Fruit fly (Drosophila melanogaster) whole organism, embryonic: Measurements from ENCODE around the gene CG13127.

ENCODE experiments used
- Abd-B ChIP-seq: fragments of 200-800 bp; sonication (Bioruptor generic); optimal IDR thresholded peaks from 2 replicates; lab custom pipeline; 2018; ENCODE audit warnings: missing biosample characterization, mild to moderate bottlenecking, missing genetic modification characterization, moderate library complexity
- Aef1 ChIP-seq: fragments of 200-800 bp; sonication (Bioruptor generic); IDR thresholded peaks from 3 replicates; pipeline ENCODE4 v1.3.6; 2022; ENCODE audit warnings: missing biosample characterization, missing genetic modification characterization
- CG10209 ChIP-seq: fragments of 200-800 bp; sonication (Bioruptor generic); optimal IDR thresholded peaks from 3 replicates; lab custom pipeline; 2017; ENCODE audit warnings: missing biosample characterization, mild to moderate bottlenecking, missing genetic modification characterization, missing genetic modification reagents
- CG10959 ChIP-seq: fragments of 200-800 bp; sonication (Bioruptor generic); IDR thresholded peaks from 2 replicates; pipeline ENCODE4 v1.3.6; 2022; ENCODE audit warnings: missing biosample characterization, missing genetic modification characterization
- CG11247 ChIP-seq: fragments of 200-800 bp; sonication (Bioruptor generic); IDR thresholded peaks from 2 replicates; pipeline ENCODE4 v1.3.6; 2022; ENCODE audit warnings: missing biosample characterization, missing genetic modification characterization
- CG13287 ChIP-seq: fragments of 200-800 bp; sonication (Bioruptor generic); IDR thresholded peaks from 2 replicates; pipeline ENCODE4 v1.3.6; 2022; ENCODE audit warnings: missing biosample characterization, missing genetic modification characterization; ENCODE audit not compliant: partially characterized antibody
- CG13424 ChIP-seq: fragments of 200-800 bp; sonication (Bioruptor generic); optimal IDR thresholded peaks from 2 replicates; lab custom pipeline; 2019; ENCODE audit warnings: missing biosample characterization, mild to moderate bottlenecking, missing genetic modification characterization, moderate library complexity
- CG13624 ChIP-seq: fragments of 200-800 bp; sonication (Bioruptor generic); optimal IDR thresholded peaks from 2 replicates; lab custom pipeline; 2016; ENCODE audit warnings: missing biosample characterization, missing genetic modification characterization
- CG17829 ChIP-seq: fragments of 200-800 bp; optimal IDR thresholded peaks from 2 replicates; lab custom pipeline; 2019; ENCODE audit warnings: missing biosample characterization, mild to moderate bottlenecking, missing genetic modification characterization, moderate library complexity
- CG3281 ChIP-seq: fragments of 200-800 bp; sonication (Bioruptor generic); optimal IDR thresholded peaks from 3 replicates; lab custom pipeline; 2017; ENCODE audit warnings: missing biosample characterization, mild to moderate bottlenecking, missing genetic modification characterization
- CG3407 ChIP-seq: fragments of 200-800 bp; sonication (Bioruptor generic); optimal IDR thresholded peaks from 2 replicates; lab custom pipeline; 2018; ENCODE audit warnings: missing biosample characterization, mild to moderate bottlenecking, missing genetic modification characterization
- CG34224 ChIP-seq: fragments of 200-800 bp; sonication (Bioruptor generic); IDR thresholded peaks from 3 replicates; pipeline ENCODE4 v1.3.6; 2022; ENCODE audit warnings: missing biosample characterization, missing genetic modification characterization; ENCODE audit not compliant: partially characterized antibody
- CG3726 ChIP-seq: fragments of 200-800 bp; sonication (Bioruptor generic); IDR thresholded peaks from 3 replicates; pipeline ENCODE4, ENCODE4 v1.3.6; 2022; ENCODE audit warnings: missing biosample characterization, missing genetic modification characterization
- CG4730 ChIP-seq: fragments of 200-800 bp; sonication (Bioruptor generic); IDR thresholded peaks from 2 replicates; pipeline ENCODE4 v1.3.6; 2022; ENCODE audit warnings: missing biosample characterization, missing genetic modification characterization
- CG6654 ChIP-seq: fragments of 200-800 bp; sonication (Bioruptor generic); optimal IDR thresholded peaks from 2 replicates; lab custom pipeline; 2017; ENCODE audit warnings: missing biosample characterization, mild to moderate bottlenecking, missing genetic modification characterization
- CG7786 ChIP-seq: fragments of 200-800 bp; sonication (Bioruptor generic); optimal IDR thresholded peaks from 2 replicates; lab custom pipeline; 2016; ENCODE audit warnings: missing biosample characterization, missing genetic modification characterization
- CG8944 ChIP-seq: fragments of 200-800 bp; sonication (Bioruptor generic); optimal IDR thresholded peaks from 3 replicates; lab custom pipeline; 2016; ENCODE audit warnings: missing biosample characterization, missing genetic modification characterization
- CG9609 ChIP-seq: fragments of 200-800 bp; sonication (Bioruptor generic); optimal IDR thresholded peaks from 3 replicates; lab custom pipeline; 2016; ENCODE audit warnings: missing biosample characterization, missing genetic modification characterization
- CG9727 ChIP-seq: fragments of 200-800 bp; sonication (Bioruptor generic); optimal IDR thresholded peaks from 3 replicates; lab custom pipeline; 2017; ENCODE audit warnings: missing biosample characterization, mild to moderate bottlenecking, missing genetic modification characterization
- D19B ChIP-seq: fragments of 200-800 bp; sonication (Bioruptor generic); optimal IDR thresholded peaks from 2 replicates; lab custom pipeline; 2017; ENCODE audit warnings: missing biosample characterization, mild to moderate bottlenecking, missing genetic modification characterization
- Gsc ChIP-seq: fragments of 200-800 bp; sonication (Bioruptor generic); IDR thresholded peaks from 2 replicates; pipeline ENCODE4 v1.3.6; 2022; ENCODE audit warnings: missing biosample characterization, missing genetic modification characterization
- H15 ChIP-seq: fragments of 200-800 bp; sonication (Bioruptor generic); IDR thresholded peaks from 3 replicates; pipeline ENCODE4 v1.3.6; 2022; ENCODE audit warnings: missing biosample characterization, missing genetic modification characterization
- HmgD ChIP-seq: fragments of 200-800 bp; sonication (Bioruptor generic); optimal IDR thresholded peaks from 3 replicates; lab custom pipeline; 2016; ENCODE audit warnings: missing biosample characterization, missing genetic modification characterization
- Jarid2 ChIP-seq: fragments of 200-800 bp; sonication (Bioruptor generic); optimal IDR thresholded peaks from 3 replicates; lab custom pipeline; 2017; ENCODE audit warnings: mild to moderate bottlenecking, missing biosample characterization, missing genetic modification reagents, missing genetic modification characterization
- Lhr ChIP-seq: fragments of 200-800 bp; sonication (Bioruptor generic); optimal IDR thresholded peaks from 3 replicates; lab custom pipeline; 2017; ENCODE audit warnings: mild to moderate bottlenecking, missing biosample characterization, missing genetic modification reagents, missing genetic modification characterization
- PHDP ChIP-seq: fragments of 200-800 bp; sonication (Bioruptor generic); optimal IDR thresholded peaks from 3 replicates; lab custom pipeline; 2018; ENCODE audit warnings: missing biosample characterization, mild to moderate bottlenecking, missing genetic modification characterization, moderate library complexity
- Rfx ChIP-seq: fragments of 200-800 bp; sonication (Bioruptor generic); IDR thresholded peaks from 2 replicates; pipeline ENCODE4 v1.3.6; 2022; ENCODE audit warnings: missing biosample characterization, missing genetic modification characterization
- Sin3A ChIP-seq: fragments of >200 bp; optimal IDR thresholded peaks from 2 replicates; lab custom pipeline; 2018
- al ChIP-seq: fragments of 200-800 bp; sonication (Bioruptor generic); IDR thresholded peaks from 2 replicates; pipeline ENCODE4 v1.3.6; 2022; ENCODE audit warnings: missing biosample characterization, missing genetic modification characterization
- chif ChIP-seq, 2 experiments: fragments of 200-800 bp; sonication (Bioruptor generic); optimal IDR thresholded peaks; 3 replicates each; lab custom pipeline; 2016; ENCODE audit warnings: missing biosample characterization in 2 of 2, missing genetic modification characterization in 2 of 2
- chn ChIP-seq: fragments of 200-800 bp; sonication (Bioruptor generic); optimal IDR thresholded peaks from 2 replicates; lab custom pipeline; 2016; ENCODE audit warnings: missing biosample characterization, missing genetic modification characterization
- dimm ChIP-seq: fragments of 200-800 bp; sonication (Bioruptor generic); IDR thresholded peaks from 2 replicates; pipeline ENCODE4 v1.3.6; 2022; ENCODE audit warnings: missing biosample characterization, missing genetic modification characterization
- ems ChIP-seq: fragments of 200-800 bp; sonication (Bioruptor generic); optimal IDR thresholded peaks from 3 replicates; lab custom pipeline; 2016; ENCODE audit warnings: missing biosample characterization, missing genetic modification characterization
- eyg ChIP-seq: fragments of 200-800 bp; sonication (Bioruptor generic); optimal IDR thresholded peaks from 3 replicates; lab custom pipeline; 2016; ENCODE audit warnings: missing biosample characterization, missing genetic modification characterization
- fd96Cb ChIP-seq: fragments of 200-800 bp; sonication (Bioruptor generic); optimal IDR thresholded peaks from 2 replicates; lab custom pipeline; 2018; ENCODE audit warnings: missing biosample characterization, mild to moderate bottlenecking, missing genetic modification characterization, moderate library complexity
- ftz-f1 ChIP-seq: fragments of 200-800 bp; sonication (Bioruptor generic); optimal IDR thresholded peaks from 2 replicates; lab custom pipeline; 2016; ENCODE audit warnings: missing biosample characterization, missing genetic modification characterization
- grn ChIP-seq: fragments of 200-800 bp; sonication (Bioruptor generic); optimal IDR thresholded peaks from 3 replicates; lab custom pipeline; 2017; ENCODE audit warnings: missing biosample characterization, missing genetic modification characterization
- hth ChIP-seq: fragments of >200 bp; optimal IDR thresholded peaks from 2 replicates; lab custom pipeline; 2017; ENCODE audit warnings: inconsistent platforms
- klu ChIP-seq: fragments of 200-800 bp; sonication (Bioruptor generic); IDR thresholded peaks from 2 replicates; pipeline ENCODE4 v1.3.6; 2022; ENCODE audit warnings: missing biosample characterization, missing genetic modification characterization
- lilli ChIP-seq: fragments of 200-800 bp; sonication (Bioruptor generic); optimal IDR thresholded peaks from 3 replicates; lab custom pipeline; 2016; ENCODE audit warnings: missing biosample characterization, missing genetic modification characterization
- lmd ChIP-seq: fragments of 200-800 bp; sonication (Bioruptor generic); IDR thresholded peaks from 2 replicates; pipeline ENCODE4 v1.3.6; 2022; ENCODE audit warnings: missing biosample characterization, missing genetic modification characterization
- nerfin-1 ChIP-seq: fragments of 200-800 bp; sonication (Bioruptor generic); optimal IDR thresholded peaks from 3 replicates; lab custom pipeline; 2019; ENCODE audit warnings: missing biosample characterization, mild to moderate bottlenecking, missing genetic modification characterization, moderate library complexity
- nmo ChIP-seq: fragments of 200-800 bp; sonication (Bioruptor generic); optimal IDR thresholded peaks from 2 replicates; lab custom pipeline; 2018; ENCODE audit warnings: missing biosample characterization, mild to moderate bottlenecking, missing genetic modification characterization, moderate library complexity
- oc ChIP-seq: fragments of 200-800 bp; sonication (Bioruptor generic); optimal IDR thresholded peaks from 2 replicates; lab custom pipeline; 2018; ENCODE audit warnings: missing biosample characterization, mild to moderate bottlenecking, missing genetic modification characterization, moderate library complexity
- onecut ChIP-seq: fragments of 200-800 bp; sonication (Bioruptor generic); IDR thresholded peaks from 2 replicates; pipeline ENCODE4 v1.3.6; 2022; ENCODE audit warnings: missing biosample characterization, missing genetic modification characterization
- pros ChIP-seq: fragments of 200-800 bp; sonication (Bioruptor generic); optimal IDR thresholded peaks from 3 replicates; lab custom pipeline; 2019; ENCODE audit warnings: missing biosample characterization, mild to moderate bottlenecking, missing genetic modification characterization, moderate library complexity
- pum ChIP-seq: fragments of 200-800 bp; sonication (Bioruptor generic); optimal IDR thresholded peaks from 2 replicates; lab custom pipeline; 2016; ENCODE audit warnings: missing biosample characterization, missing genetic modification characterization
- sima ChIP-seq: fragments of 200-800 bp; sonication (Bioruptor generic); optimal IDR thresholded peaks from 2 replicates; lab custom pipeline; 2016; ENCODE audit warnings: missing biosample characterization, missing genetic modification characterization
- slp2 ChIP-seq: fragments of 200-800 bp; sonication (Bioruptor generic); optimal IDR thresholded peaks from 2 replicates; lab custom pipeline; 2016; ENCODE audit warnings: missing biosample characterization, missing genetic modification characterization
- zfh2 ChIP-seq: fragments of 200-800 bp; sonication (Bioruptor generic); optimal IDR thresholded peaks from 2 replicates; lab custom pipeline; 2016; ENCODE audit warnings: missing biosample characterization, missing genetic modification characterization

The CG13127 gene

DNA sequence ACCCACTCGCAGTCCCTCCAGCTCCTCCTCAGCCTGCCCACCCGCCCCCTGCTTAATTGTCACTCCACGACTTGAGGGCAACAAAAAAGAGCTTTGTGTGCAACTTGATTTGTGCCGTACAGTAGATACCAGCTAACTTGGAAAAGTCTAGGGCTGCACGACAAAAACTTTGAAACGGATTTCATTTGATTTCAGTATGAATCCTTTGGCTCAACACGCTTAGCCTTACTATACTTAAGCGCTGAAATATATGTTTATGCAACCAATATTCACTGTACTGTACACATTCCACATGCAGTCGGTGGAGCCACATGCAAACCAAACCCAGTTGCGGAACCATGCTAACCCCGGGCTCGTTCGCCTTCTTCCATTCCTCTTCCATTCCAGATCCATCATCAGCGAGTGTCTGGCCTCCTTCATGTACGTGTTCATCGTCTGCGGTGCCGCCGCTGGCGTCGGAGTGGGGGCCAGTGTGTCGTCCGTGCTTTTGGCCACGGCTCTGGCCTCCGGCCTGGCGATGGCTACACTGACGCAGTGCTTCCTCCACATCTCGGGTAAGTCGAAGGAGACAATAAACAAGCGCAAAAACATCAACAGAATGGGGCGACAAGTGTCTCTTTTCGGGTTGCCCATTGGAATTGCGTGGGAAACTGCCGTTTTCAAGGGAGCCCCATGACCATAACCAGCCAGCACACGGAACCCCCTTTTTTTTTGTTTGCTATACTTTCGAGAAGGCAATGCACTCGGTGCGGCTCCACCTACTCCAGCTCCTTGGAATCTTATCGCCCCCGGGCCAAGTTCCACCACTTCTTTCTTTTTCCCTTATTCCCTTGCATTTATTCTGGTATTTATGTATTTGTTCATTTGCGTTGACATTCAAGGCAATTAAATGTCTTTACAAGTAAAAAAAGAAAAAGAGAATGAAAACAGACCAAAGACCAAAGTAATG, 39.8 kb upstream of the CG13127 start (continued):
- TF ChIP-seq CG10959 (GFP tag; lab: Robert Waterston, UW) (no peak), CG13624 (GFP tag; lab: Kevin White, UChicago) (no peak), eyg (GFP tag; lab: Kevin White, UChicago) (no peak), CG3407 (GFP tag; lab: Kevin White, UChicago) (peak; percentile 1), D19B (GFP tag; lab: Kevin White, UChicago) (no peak), CG6654 (no peak), onecut (GFP tag; lab: Robert Waterston, UW) (peak; percentile 68), CG34224 (GFP tag; lab: Robert Waterston, UW) (no peak), grn (GFP tag; lab: Kevin White, UChicago) (no peak), Aef1 (peak; percentile 37; the same call in 1 of the 3 replicates), CG3726 (GFP tag; lab: Robert Waterston, UW) (peak; percentile 57; the same call in 1 of the 3 replicates), sima (no peak), zfh2 (GFP tag; lab: Kevin White, UChicago) (no peak), hth (lab: Kevin White, UChicago) (no peak), Sin3A (lab: Kevin White, UChicago) (no peak), fd96Cb (tag; lab: Kevin White, UChicago) (peak; percentile 72), Gsc (GFP tag; lab: Robert Waterston, UW) (no peak), CG8944 (GFP tag; lab: Kevin White, UChicago) (no peak), Lhr (GFP tag; lab: Kevin White, UChicago) (no peak), oc (tag; lab: Kevin White, UChicago) (no peak), HmgD (GFP tag; lab: Kevin White, UChicago) (no peak), CG3281 (GFP tag; lab: Kevin White, UChicago) (no peak), CG9727 (GFP tag; lab: Kevin White, UChicago) (peak; percentile 29), CG17829 (tag; lab: Kevin White, UChicago) (peak; percentile 65), pros (peak; percentile 81), PHDP (tag; lab: Kevin White, UChicago) (no peak), H15 (GFP tag; lab: Robert Waterston, UW) (peak; percentile 76), Abd-B (GFP tag; lab: Kevin White, UChicago) (peak; percentile 21), CG7786 (GFP tag; lab: Kevin White, UChicago) (peak; percentile 6), chn (GFP tag; lab: Kevin White, UChicago) (no peak), CG10209 (GFP tag; lab: Kevin White, UChicago) (peak; percentile 12), pum (GFP tag; lab: Kevin White, UChicago) (peak; percentile 26), CG9609 (peak; percentile 44), dimm (GFP tag; lab: Robert Waterston, UW) (no peak), CG13424 (tag; lab: Kevin White, UChicago) (peak; percentile 34), slp2 (peak; percentile 16), lilli (peak; percentile 26), nerfin-1 (tag; lab: Kevin White, UChicago) (peak; percentile 42), CG4730 (GFP tag; lab: Robert Waterston, UW) (no peak; the same call in 1 of the 2 replicates), ftz-f1 (GFP tag; lab: Kevin White, UChicago) (no peak), al (GFP tag; lab: Robert Waterston, UW) (no peak), chif (GFP tag; optimal IDR thresholded peaks at IDR 0.05; lab: Kevin White, UChicago) (peak; percentile 11 to 31), klu (no peak), CG11247 (GFP tag; lab: Robert Waterston, UW) (peak; percentile 53; the same call in 1 of the 2 replicates), Rfx (GFP tag; lab: Robert Waterston, UW) (peak; percentile 45; the same call in 1 of the 2 replicates), nmo (peak; percentile 76), ems (GFP tag; lab: Kevin White, UChicago) (no peak), lmd (GFP tag; lab: Robert Waterston, UW) (peak; percentile 65), CG13287 (no peak), Jarid2 (GFP tag; lab: Kevin White, UChicago) (no peak)
